Worm (Caenorhabditis elegans) whole organism, L3 larva: ENCODE results near the gene coq-6.

Experiments
- aly-2 ChIP-seq: fragments of 150-350 bp; optimal IDR thresholded peaks from 2 replicates; lab custom pipeline; 2014; ENCODE audit warnings: missing biosample characterization, missing genetic modification characterization
- ama-1 ChIP-seq: fragments of 150-350 bp; optimal IDR thresholded peaks from 2 replicates; lab custom pipeline; 2018
- ceh-16 ChIP-seq: sonication (generic microtip); optimal IDR thresholded peaks from 2 replicates; lab custom pipeline; 2017; ENCODE audit warnings: missing biosample characterization, missing genetic modification characterization
- ceh-9 ChIP-seq: sonication (generic microtip); optimal IDR thresholded peaks from 2 replicates; lab custom pipeline; 2018; ENCODE audit warnings: missing biosample characterization, missing genetic modification characterization
- elt-1 ChIP-seq: fragments of 150-350 bp; optimal IDR thresholded peaks from 2 replicates; lab custom pipeline; 2014; ENCODE audit warnings: missing biosample characterization, missing genetic modification characterization
- mdl-1 ChIP-seq: fragments of 150-350 bp; optimal IDR thresholded peaks from 2 replicates; lab custom pipeline; 2014; ENCODE audit warnings: missing biosample characterization, missing genetic modification characterization
- nfya-1 ChIP-seq: sonication (generic microtip); optimal IDR thresholded peaks from 2 replicates; lab custom pipeline; 2017; ENCODE audit warnings: missing genetic modification characterization, mild to moderate bottlenecking, missing compliant biosample characterization, antibody characterized with exemption, moderate library complexity; ENCODE audit not compliant: insufficient read depth
- nhr-12 ChIP-seq: fragments of 150-350 bp; optimal IDR thresholded peaks from 2 replicates; lab custom pipeline; 2014; ENCODE audit warnings: missing biosample characterization, missing genetic modification characterization
- nhr-237 ChIP-seq: fragments of 150-350 bp; optimal IDR thresholded peaks from 2 replicates; lab custom pipeline; 2014; ENCODE audit warnings: missing biosample characterization, missing genetic modification characterization
- pha-4 ChIP-seq: fragments of 150-350 bp; optimal IDR thresholded peaks from 2 replicates; lab custom pipeline; 2014; ENCODE audit warnings: missing biosample characterization, missing genetic modification reagents, missing genetic modification characterization
- zag-1 ChIP-seq: fragments of 150-350 bp; optimal IDR thresholded peaks from 2 replicates; lab custom pipeline; 2014; ENCODE audit warnings: missing biosample characterization, missing genetic modification characterization
- ztf-11 ChIP-seq: fragments of 150-350 bp; optimal IDR thresholded peaks from 2 replicates; lab custom pipeline; 2014; ENCODE audit warnings: missing biosample characterization, missing genetic modification characterization

DNA sequence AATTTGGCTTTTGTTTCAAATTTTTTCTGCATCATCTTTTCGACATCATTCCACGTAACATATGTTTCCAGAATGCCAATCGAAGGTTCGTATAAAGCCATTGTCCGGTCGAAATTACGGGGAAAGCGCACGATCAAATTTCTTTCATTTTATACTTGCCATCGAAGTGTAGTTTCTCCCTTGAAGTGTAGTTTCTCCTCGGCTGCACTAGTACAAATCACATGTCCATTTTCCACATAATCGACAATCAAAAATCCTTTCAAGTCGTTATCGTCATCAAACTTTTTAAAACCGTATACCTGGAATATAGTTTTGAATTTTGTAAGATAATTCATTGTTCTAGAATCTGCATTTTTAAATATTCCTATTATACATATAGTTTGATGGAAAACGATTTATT is 38.8 kb downstream of the coq-6 start, which contains the start of gene E02C12.9:
- TF ChIP-seq ztf-11 (tag; lab: Kevin White, UChicago) (no peak), ceh-16 (tag; lab: Kevin White, UChicago) (no peak), zag-1 (no peak), mdl-1 (tag; lab: Kevin White, UChicago) (no peak), pha-4 (no peak), ama-1 (no peak), nhr-12 (tag; lab: Kevin White, UChicago) (no peak), elt-1 (no peak), ceh-9 (tag; lab: Kevin White, UChicago) (no peak), nhr-237 (tag; lab: Kevin White, UChicago) (no peak), aly-2 (tag; lab: Kevin White, UChicago) (no peak), nfya-1 (tag; lab: Kevin White, UChicago) (no peak)
